Worm (Caenorhabditis elegans): ENCODE data around the gene srsx-2.
"Not testable (repeated sequence)": the region's sequence is repeated elsewhere in the genome, so short reads cannot be mapped to it uniquely, and the experiment has no call there.

Gene srsx-2

DNA sequence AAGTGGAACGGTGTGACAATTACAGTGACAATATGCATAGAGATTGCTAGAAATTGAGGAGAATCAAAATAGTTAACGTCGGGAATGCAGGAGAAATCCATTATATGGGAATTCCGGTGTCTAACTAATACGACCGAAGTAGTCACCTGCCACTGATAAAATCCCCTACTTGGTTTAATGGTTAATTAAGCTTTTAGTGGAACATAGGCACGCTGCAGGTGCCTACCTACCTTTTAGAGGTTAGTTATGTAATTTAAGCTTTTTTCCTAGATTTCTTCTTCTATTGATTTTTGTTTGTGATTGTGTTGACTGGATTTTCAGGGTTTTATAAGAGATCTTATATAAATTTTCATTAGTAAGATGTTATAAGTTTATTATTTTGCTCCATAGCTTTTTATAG lies 18.0 kb upstream of the srsx-2 start, which contains the start of gene srh-203:
Gene srh-203, minus strand, starts transcription at position 101 of the 400 bp plus-strand sequence.
- not testable (repeated sequence) for TF ChIP-seq nhr-25, nhr-11, C34F6.9 (tag; optimal IDR thresholded peaks at IDR 0.05)

- TF ChIP-seq elt-3 (tag; optimal IDR thresholded peaks at IDR 0.05) (no peak), snpc-4 (tag; optimal IDR thresholded peaks at IDR 0.05) (no peak), fos-1 (tag; optimal IDR thresholded peaks at IDR 0.05) (no peak), nhr-21 (tag; optimal IDR thresholded peaks at IDR 0.05) (no peak), C34F6.9 (tag; optimal IDR thresholded peaks at IDR 0.05) (no peak), nhr-12 (tag; optimal IDR thresholded peaks at IDR 0.05) (no peak), Y55F3AM.14 (GFP tag; optimal IDR thresholded peaks at IDR 0.05) (no peak), sem-4 (tag; optimal IDR thresholded peaks at IDR 0.05) (no peak), ZK546.5 (tag; optimal IDR thresholded peaks at IDR 0.05) (no peak), aly-2 (tag; optimal IDR thresholded peaks at IDR 0.05) (no peak), ceh-82 (tag; optimal IDR thresholded peaks at IDR 0.05) (no peak), egl-27 (tag; optimal IDR thresholded peaks at IDR 0.05) (no peak), ceh-16 (tag; optimal IDR thresholded peaks at IDR 0.05) (no peak), alr-1 (tag; optimal IDR thresholded peaks at IDR 0.05) (no peak), zag-1 (tag; optimal IDR thresholded peaks at IDR 0.05) (no peak), lin-39 (tag; optimal IDR thresholded peaks at IDR 0.05) (no peak), lin-11 (tag; optimal IDR thresholded peaks at IDR 0.05) (no peak), mbf-1 (tag; optimal IDR thresholded peaks at IDR 0.05) (no peak), unc-39 (tag; optimal IDR thresholded peaks at IDR 0.05) (no peak)
Measured at ce11 chrV:17449836-17450235, 11.6 kb upstream of the srsx-2 start.

DNA sequence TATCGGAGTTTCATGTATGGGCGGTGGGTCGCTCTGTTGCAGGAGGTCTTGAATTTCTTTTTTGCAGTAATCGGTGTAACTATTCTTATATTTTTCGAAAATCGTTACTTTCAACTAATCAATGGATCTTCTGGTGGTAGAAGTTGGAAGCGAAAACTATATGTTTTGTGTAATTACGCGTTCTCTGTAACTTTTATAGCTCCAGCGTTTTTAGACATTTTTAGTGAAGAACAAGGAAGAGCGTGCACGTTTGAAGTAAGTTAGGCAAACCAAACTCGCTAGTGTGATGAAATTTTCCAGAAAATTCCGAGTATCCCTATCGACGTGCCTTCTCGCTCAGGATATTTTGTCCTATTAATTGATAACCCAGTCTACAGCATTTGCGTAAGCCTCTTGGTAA lies 1.2 kb upstream of the srsx-2 start, which contains the start of gene srh-154:
Gene srh-154, plus strand, starts transcription at position 301 of the 400 bp plus-strand sequence.
- no peak for TF ChIP-seq aly-2 (tag; optimal IDR thresholded peaks at IDR 0.05)
- no peak for TF ChIP-seq nhr-237 (tag; optimal IDR thresholded peaks at IDR 0.05)
- no peak for TF ChIP-seq C34F6.9 (tag; optimal IDR thresholded peaks at IDR 0.05)
- TF ChIP-seq mbf-1 (tag; optimal IDR thresholded peaks at IDR 0.05) = no peak
- no peak for TF ChIP-seq lsy-2 (tag; optimal IDR thresholded peaks at IDR 0.05)

DNA sequence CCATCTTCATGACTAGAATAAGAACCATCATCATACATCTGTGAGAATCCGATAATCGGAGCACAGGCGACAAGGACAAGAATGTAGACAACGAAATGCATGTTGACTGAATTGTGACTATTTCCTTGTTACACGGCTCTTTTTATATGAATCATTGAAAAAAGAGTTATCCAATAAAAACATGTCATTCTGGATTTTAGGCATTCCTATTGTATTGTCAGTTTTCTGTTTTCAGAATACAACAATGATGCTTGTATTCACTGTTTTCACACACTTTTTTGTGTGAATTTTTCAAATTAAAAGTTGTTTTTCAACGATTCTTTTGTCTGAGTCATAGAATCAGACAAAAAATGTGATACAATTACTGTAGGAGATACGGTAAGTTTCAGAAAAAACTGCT lies 1.7 kb downstream of the srsx-2 start, which contains the start of gene F20E11.18:
Gene F20E11.18, minus strand, starts transcription at position 101 of the 400 bp plus-strand sequence.
- TF ChIP-seq ZK546.5 (tag; optimal IDR thresholded peaks at IDR 0.05) = no peak
- no peak for TF ChIP-seq nhr-6 (tag; optimal IDR thresholded peaks at IDR 0.05)
- no peak for TF ChIP-seq ztf-1 (GFP tag; conservative IDR thresholded peaks at IDR 0.05)
- no peak for TF ChIP-seq nhr-237 (tag; optimal IDR thresholded peaks at IDR 0.05)
- TF ChIP-seq lin-39 (tag; optimal IDR thresholded peaks at IDR 0.05) = no peak
- no peak for TF ChIP-seq zag-1 (tag; optimal IDR thresholded peaks at IDR 0.05)
- no peak for TF ChIP-seq sem-4 (tag; optimal IDR thresholded peaks at IDR 0.05)
- no peak for TF ChIP-seq ceh-82 (tag; optimal IDR thresholded peaks at IDR 0.05)
- no peak for TF ChIP-seq crh-2 (tag; optimal IDR thresholded peaks at IDR 0.05)
- TF ChIP-seq snpc-4 (tag; optimal IDR thresholded peaks at IDR 0.05) = no peak
- no peak for TF ChIP-seq nhr-11 (tag; optimal IDR thresholded peaks at IDR 0.05)
- TF ChIP-seq nhr-77 (tag; optimal IDR thresholded peaks at IDR 0.05) = no peak
- TF ChIP-seq aly-2 (tag; optimal IDR thresholded peaks at IDR 0.05) = no peak
- TF ChIP-seq lsy-2 (tag; optimal IDR thresholded peaks at IDR 0.05) = no peak
- TF ChIP-seq alr-1 (tag; optimal IDR thresholded peaks at IDR 0.05) = no peak
- no peak for TF ChIP-seq skn-1 (tag; optimal IDR thresholded peaks at IDR 0.05)
- no peak for TF ChIP-seq lin-13 (GFP tag; optimal IDR thresholded peaks at IDR 0.05)
- no peak for TF ChIP-seq C34F6.9 (tag; optimal IDR thresholded peaks at IDR 0.05)
- TF ChIP-seq Y55F3AM.14 (GFP tag; optimal IDR thresholded peaks at IDR 0.05) = no peak

DNA sequence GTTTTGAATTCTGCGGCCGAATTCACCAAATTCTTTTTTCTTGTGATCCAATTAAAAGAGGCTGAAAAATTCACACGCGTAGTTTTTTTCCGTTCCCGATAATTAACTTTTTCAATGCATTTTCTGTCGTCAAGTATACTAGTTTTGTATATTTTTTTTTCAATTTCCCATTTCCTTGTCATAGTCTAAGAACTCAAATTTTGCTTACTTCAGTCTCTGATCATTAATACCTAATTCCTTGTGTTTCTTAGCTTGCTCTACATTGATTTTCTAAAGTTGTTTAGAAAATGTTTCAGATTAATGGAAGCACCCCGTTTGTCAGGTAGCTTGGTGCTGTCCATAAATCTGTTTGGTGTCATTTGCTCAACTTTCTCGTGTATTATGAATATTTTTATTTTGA lies 7.3 kb downstream of the srsx-2 start, which contains the start of gene srbc-27:
Gene srbc-27, plus strand, starts transcription at position 301 of the 400 bp plus-strand sequence.
- no peak for TF ChIP-seq sem-4 (tag; optimal IDR thresholded peaks at IDR 0.05)
- no peak for TF ChIP-seq nhr-6 (tag; optimal IDR thresholded peaks at IDR 0.05)
- TF ChIP-seq sma-3 (GFP tag; optimal IDR thresholded peaks at IDR 0.05) = no peak
- TF ChIP-seq nhr-10 (tag; optimal IDR thresholded peaks at IDR 0.05) = no peak
- TF ChIP-seq mbf-1 (tag; optimal IDR thresholded peaks at IDR 0.05) = no peak
- no peak for TF ChIP-seq nhr-77 (tag; optimal IDR thresholded peaks at IDR 0.05)
- no peak for TF ChIP-seq egl-27 (tag; optimal IDR thresholded peaks at IDR 0.05)
- no peak for TF ChIP-seq dmd-4 (tag; optimal IDR thresholded peaks at IDR 0.05)
- no peak for TF ChIP-seq elt-3 (tag; optimal IDR thresholded peaks at IDR 0.05)
- no peak for TF ChIP-seq ZK546.5 (tag; optimal IDR thresholded peaks at IDR 0.05)
- no peak for TF ChIP-seq crh-2 (tag; optimal IDR thresholded peaks at IDR 0.05)
- no peak for TF ChIP-seq zag-1 (tag; optimal IDR thresholded peaks at IDR 0.05)
- TF ChIP-seq mab-5 (tag; optimal IDR thresholded peaks at IDR 0.05) = no peak
- no peak for TF ChIP-seq peb-1 (tag; optimal IDR thresholded peaks at IDR 0.05)
- no peak for TF ChIP-seq nhr-25 (tag; optimal IDR thresholded peaks at IDR 0.05)
- TF ChIP-seq lin-39 (tag; optimal IDR thresholded peaks at IDR 0.05) = no peak
- no peak for TF ChIP-seq alr-1 (tag; optimal IDR thresholded peaks at IDR 0.05)
- TF ChIP-seq C34F6.9 (tag; optimal IDR thresholded peaks at IDR 0.05) = no peak
- TF ChIP-seq R02D3.7 (tag; optimal IDR thresholded peaks at IDR 0.05) = no peak
